Fruit fly (Drosophila melanogaster) whole organism, prepupa: ENCODE results near the gene Rpn11.

Experiments
- CG10631 ChIP-seq: fragments of 200-800 bp; sonication (Bioruptor generic); optimal IDR thresholded peaks from 2 replicates; lab custom pipeline; 2016; ENCODE audit warnings: missing biosample characterization, missing genetic modification characterization
- CG10669 ChIP-seq: fragments of 200-800 bp; sonication (Bioruptor generic); optimal IDR thresholded peaks from 3 replicates; lab custom pipeline; 2018; ENCODE audit warnings: missing biosample characterization, mild to moderate bottlenecking, missing genetic modification characterization, moderate library complexity
- CG11294 ChIP-seq: fragments of 200-800 bp; sonication (Bioruptor generic); IDR thresholded peaks from 2 replicates; pipeline ENCODE4 v1.3.6; 2022; ENCODE audit warnings: missing biosample characterization, missing genetic modification characterization
- CG11762 ChIP-seq: fragments of 200-800 bp; sonication (Bioruptor generic); optimal IDR thresholded peaks from 3 replicates; lab custom pipeline; 2016; ENCODE audit warnings: missing biosample characterization, missing genetic modification characterization; ENCODE audit not compliant: insufficient read depth
- CG11902 ChIP-seq: fragments of 200-800 bp; sonication (Bioruptor generic); optimal IDR thresholded peaks from 3 replicates; lab custom pipeline; 2016; ENCODE audit warnings: missing biosample characterization, missing genetic modification characterization
- CG1621 ChIP-seq: fragments of 200-800 bp; sonication (Bioruptor generic); optimal IDR thresholded peaks from 3 replicates; lab custom pipeline; 2018; ENCODE audit warnings: missing biosample characterization, mild to moderate bottlenecking, missing genetic modification characterization
- CG3032 ChIP-seq: fragments of 200-800 bp; optimal IDR thresholded peaks from 2 replicates; lab custom pipeline; 2019; ENCODE audit warnings: missing biosample characterization, mild to moderate bottlenecking, missing genetic modification characterization, moderate library complexity
- CG31627 ChIP-seq: fragments of 200-800 bp; sonication (Bioruptor generic); optimal IDR thresholded peaks from 3 replicates; lab custom pipeline; 2016; ENCODE audit warnings: missing biosample characterization, missing genetic modification characterization
- CG34406 ChIP-seq: fragments of 200-800 bp; sonication (Bioruptor generic); optimal IDR thresholded peaks from 3 replicates; lab custom pipeline; 2016; ENCODE audit warnings: missing biosample characterization, missing genetic modification characterization
- CG3919 ChIP-seq: fragments of 200-800 bp; sonication (Bioruptor generic); optimal IDR thresholded peaks from 3 replicates; lab custom pipeline; 2016; ENCODE audit warnings: missing biosample characterization, missing genetic modification characterization
- CG6163 ChIP-seq: fragments of 200-800 bp; sonication (Bioruptor generic); IDR thresholded peaks from 3 replicates; pipeline ENCODE4 v1.3.6; 2022; ENCODE audit warnings: missing biosample characterization, missing genetic modification characterization
- CG6792 ChIP-seq: fragments of 200-800 bp; sonication (Bioruptor generic); optimal IDR thresholded peaks from 3 replicates; lab custom pipeline; 2016; ENCODE audit warnings: missing biosample characterization, missing genetic modification characterization
- CG7368 ChIP-seq: fragments of 200-800 bp; sonication (Bioruptor generic); optimal IDR thresholded peaks from 3 replicates; lab custom pipeline; 2016; ENCODE audit warnings: missing biosample characterization, missing genetic modification characterization
- CG8119 ChIP-seq: fragments of 200-800 bp; sonication (Bioruptor generic); IDR thresholded peaks from 3 replicates; pipeline ENCODE4 v1.3.6; 2022; ENCODE audit warnings: missing biosample characterization, missing genetic modification characterization
- CG8319 ChIP-seq: fragments of 200-800 bp; sonication (Bioruptor generic); optimal IDR thresholded peaks from 3 replicates; lab custom pipeline; 2016; ENCODE audit warnings: missing biosample characterization, missing genetic modification characterization
- CG8632 ChIP-seq: fragments of 200-800 bp; sonication (Bioruptor generic); optimal IDR thresholded peaks from 3 replicates; lab custom pipeline; 2016; ENCODE audit warnings: missing biosample characterization, missing genetic modification characterization
- Eip78C ChIP-seq: fragments of 200-800 bp; sonication (Bioruptor generic); peaks from one replicate; lab custom pipeline; 2016; ENCODE audit warnings: missing biosample characterization, missing genetic modification characterization
- Eip93F ChIP-seq: fragments of 200-800 bp; sonication (Bioruptor generic); optimal IDR thresholded peaks from 2 replicates; lab custom pipeline; 2016; ENCODE audit warnings: missing biosample characterization, mild to moderate bottlenecking, missing genetic modification characterization
- Ets21C ChIP-seq: fragments of 200-800 bp; sonication (Bioruptor generic); optimal IDR thresholded peaks from 3 replicates; lab custom pipeline; 2016; ENCODE audit warnings: missing biosample characterization, missing genetic modification characterization
- Ets96B ChIP-seq: fragments of 200-800 bp; optimal IDR thresholded peaks from 2 replicates; lab custom pipeline; 2019; ENCODE audit warnings: missing biosample characterization, mild to moderate bottlenecking, missing genetic modification characterization, moderate library complexity
- Hr4 ChIP-seq: fragments of 200-800 bp; sonication (Bioruptor generic); optimal IDR thresholded peaks from 3 replicates; lab custom pipeline; 2016; ENCODE audit warnings: missing biosample characterization, missing genetic modification characterization
- Lpt ChIP-seq: fragments of 200-800 bp; sonication (Bioruptor generic); optimal IDR thresholded peaks from 3 replicates; lab custom pipeline; 2016; ENCODE audit warnings: missing biosample characterization, missing genetic modification characterization
- Met ChIP-seq: fragments of 200-800 bp; sonication (Bioruptor generic); optimal IDR thresholded peaks from 3 replicates; lab custom pipeline; 2016; ENCODE audit warnings: missing biosample characterization, missing genetic modification characterization
- OdsH ChIP-seq: fragments of 200-800 bp; sonication (Bioruptor generic); optimal IDR thresholded peaks from 3 replicates; lab custom pipeline; 2016; ENCODE audit warnings: missing biosample characterization, missing genetic modification characterization
- Sox102F ChIP-seq: fragments of 200-800 bp; sonication (Bioruptor generic); optimal IDR thresholded peaks from 2 replicates; lab custom pipeline; 2016; ENCODE audit warnings: missing biosample characterization, mild to moderate bottlenecking, missing genetic modification characterization
- Sox14 ChIP-seq: fragments of 200-800 bp; sonication (Bioruptor generic); optimal IDR thresholded peaks from 3 replicates; lab custom pipeline; 2016; ENCODE audit warnings: missing biosample characterization, missing genetic modification characterization
- achi ChIP-seq: fragments of 200-800 bp; sonication (Bioruptor generic); optimal IDR thresholded peaks from 3 replicates; lab custom pipeline; 2016; ENCODE audit warnings: missing biosample characterization, missing genetic modification characterization
- acj6 ChIP-seq: fragments of 200-800 bp; sonication (Bioruptor generic); optimal IDR thresholded peaks from 3 replicates; lab custom pipeline; 2016; ENCODE audit warnings: missing biosample characterization, missing genetic modification characterization
- dac ChIP-seq: fragments of 200-800 bp; sonication (Bioruptor generic); optimal IDR thresholded peaks from 2 replicates; lab custom pipeline; 2017; ENCODE audit warnings: missing biosample characterization, mild to moderate bottlenecking, missing genetic modification characterization
- dsx ChIP-seq: fragments of 200-800 bp; optimal IDR thresholded peaks from 3 replicates; lab custom pipeline; 2019; ENCODE audit warnings: missing biosample characterization, mild to moderate bottlenecking, missing genetic modification characterization, moderate library complexity; ENCODE audit not compliant: poor library complexity, severe bottlenecking
- eg ChIP-seq: fragments of 200-800 bp; sonication (Bioruptor generic); IDR thresholded peaks from 3 replicates; pipeline ENCODE4 v1.3.6; 2022; ENCODE audit warnings: missing biosample characterization, missing genetic modification characterization
- esn ChIP-seq: fragments of 200-800 bp; sonication (Bioruptor generic); optimal IDR thresholded peaks from 2 replicates; lab custom pipeline; 2016; ENCODE audit warnings: missing biosample characterization, mild to moderate bottlenecking, missing genetic modification characterization, moderate library complexity
- fd59A ChIP-seq: fragments of 200-800 bp; sonication (Bioruptor generic); optimal IDR thresholded peaks from 2 replicates; lab custom pipeline; 2017; ENCODE audit warnings: missing biosample characterization, mild to moderate bottlenecking, missing genetic modification characterization, missing genetic modification reagents
- fd85E ChIP-seq: fragments of 200-800 bp; sonication (Bioruptor generic); optimal IDR thresholded peaks from 3 replicates; lab custom pipeline; 2016; ENCODE audit warnings: missing biosample characterization, missing genetic modification characterization
- net ChIP-seq: fragments of 200-800 bp; sonication (Bioruptor generic); optimal IDR thresholded peaks from 3 replicates; lab custom pipeline; 2016; ENCODE audit warnings: missing biosample characterization, missing genetic modification characterization
- pdm3 ChIP-seq: fragments of 200-800 bp; sonication (Bioruptor generic); optimal IDR thresholded peaks from 3 replicates; lab custom pipeline; 2016; ENCODE audit warnings: missing biosample characterization, missing genetic modification characterization
- spab ChIP-seq: fragments of 200-800 bp; sonication (Bioruptor generic); optimal IDR thresholded peaks from 2 replicates; lab custom pipeline; 2017; ENCODE audit warnings: missing biosample characterization, mild to moderate bottlenecking, missing genetic modification characterization, missing genetic modification reagents
- ss ChIP-seq, 2 experiments: fragments of 200-800 bp; sonication (Bioruptor generic); optimal IDR thresholded peaks; 2 replicates in 1 of 2; 3 replicates in 1 of 2; lab custom pipeline; 2017 to 2018; ENCODE audit warnings: mild to moderate bottlenecking in 2 of 2, missing biosample characterization in 2 of 2, missing genetic modification characterization in 2 of 2, moderate library complexity in 1 of 2

Gene Rpn11

dm6 chr2L:5037402-5037860 lies 22.2 kb downstream of the Rpn11 start, which contains the start of the genes CG14042 and SP555:
TSS of gene CG14042 (plus strand) at chr2L:5037709.
TSS of gene SP555 (plus strand) at chr2L:5037709.
- peak; percentile 15 to 19 for TF ChIP-seq ss (GFP tag; optimal IDR thresholded peaks at IDR 0.05; lab: Kevin White, UChicago)
- no peak for TF ChIP-seq CG3032 (tag; lab: Kevin White, UChicago)
- TF ChIP-seq CG34406 = no peak
- TF ChIP-seq CG7368 = peak; percentile 63

- TF ChIP-seq CG3919 (no peak), Eip78C (GFP tag; lab: Kevin White, UChicago) (no peak), CG11294 (GFP tag; lab: Robert Waterston, UW) (no peak), Sox102F (GFP tag; lab: Kevin White, UChicago) (no peak), CG31627 (GFP tag; lab: Kevin White, UChicago) (no peak), OdsH (GFP tag; lab: Kevin White, UChicago) (no peak), fd59A (GFP tag; lab: Kevin White, UChicago) (no peak), Met (no peak), Sox14 (GFP tag; lab: Kevin White, UChicago) (no peak), eg (GFP tag; lab: Robert Waterston, UW) (no peak), Hr4 (GFP tag; lab: Kevin White, UChicago) (no peak), spab (no peak)
These were observed 23.5 kb downstream of the Rpn11 start for dm6 chr2L:5036120-5036519.

dm6 chr2L:5031886-5032285 lies 27.7 kb downstream of the Rpn11 start:
- TF ChIP-seq CG1621 (no peak), dsx (GFP tag; lab: Kevin White, UChicago) (no peak), acj6 (GFP tag; lab: Kevin White, UChicago) (no peak), Eip93F (GFP tag; lab: Kevin White, UChicago) (no peak), net (GFP tag; lab: Kevin White, UChicago) (no peak), CG8319 (GFP tag; lab: Kevin White, UChicago) (no peak), pdm3 (GFP tag; lab: Kevin White, UChicago) (no peak), CG11902 (GFP tag; lab: Kevin White, UChicago) (no peak), CG11294 (GFP tag; lab: Robert Waterston, UW) (no peak), CG3919 (no peak), OdsH (GFP tag; lab: Kevin White, UChicago) (no peak), CG8119 (GFP tag; lab: Robert Waterston, UW) (no peak), eg (GFP tag; lab: Robert Waterston, UW) (no peak)

dm6 chr2L:5031399-5031798 lies 28.2 kb downstream of the Rpn11 start:
- TF ChIP-seq CG10669 = no peak
- no peak for TF ChIP-seq Lpt (GFP tag; lab: Kevin White, UChicago)
- TF ChIP-seq achi (GFP tag; lab: Kevin White, UChicago) = no peak
- no peak for TF ChIP-seq Ets96B (tag; lab: Kevin White, UChicago)
- no peak for TF ChIP-seq CG6163
- TF ChIP-seq spab = no peak
- no peak for TF ChIP-seq esn
- no peak for TF ChIP-seq CG10631 (GFP tag; lab: Kevin White, UChicago)
- TF ChIP-seq CG8632 (GFP tag; lab: Kevin White, UChicago) = no peak
- no peak for TF ChIP-seq Ets21C
- TF ChIP-seq CG11762 (GFP tag; lab: Kevin White, UChicago) = no peak
- no peak for TF ChIP-seq CG1621
- TF ChIP-seq CG6792 (GFP tag; lab: Kevin White, UChicago) = no peak
- no peak for TF ChIP-seq fd85E (GFP tag; lab: Kevin White, UChicago)
- TF ChIP-seq pdm3 (GFP tag; lab: Kevin White, UChicago) = no peak
- TF ChIP-seq CG8119 (GFP tag; lab: Robert Waterston, UW) = no peak
- TF ChIP-seq Sox14 (GFP tag; lab: Kevin White, UChicago) = no peak
- TF ChIP-seq dac (GFP tag; lab: Kevin White, UChicago) = no peak
